Worm (Caenorhabditis elegans) whole organism, L4 larva: ENCODE results near the gene Y62H9A.11.

Experiments
- D1046.2 ChIP-seq: fragments of 200-800 bp; sonication (Bioruptor generic); IDR thresholded peaks from 2 replicates; pipeline ENCODE4 v1.3.6; 2022; ENCODE audit warnings: missing genetic modification characterization, missing compliant biosample characterization
- F10B5.3 ChIP-seq: sonication (generic microtip); optimal IDR thresholded peaks from 2 replicates; lab custom pipeline; 2016; ENCODE audit warnings: mild to moderate bottlenecking, missing genetic modification characterization, missing compliant biosample characterization
- F44E2.7 ChIP-seq: fragments of 200-800 bp; sonication (Bioruptor generic); IDR thresholded peaks from 2 replicates; pipeline ENCODE4 v2.1.2; 2022; ENCODE audit warnings: missing genetic modification characterization, missing compliant biosample characterization
- F49E8.2 ChIP-seq: sonication (generic microtip); optimal IDR thresholded peaks from 2 replicates; lab custom pipeline; 2016; ENCODE audit warnings: missing compliant biosample characterization, mild to moderate bottlenecking, missing genetic modification characterization, borderline replicate concordance
- R02D3.7 ChIP-seq: fragments of 150-350 bp; sonication (generic microtip); optimal IDR thresholded peaks from 3 replicates; lab custom pipeline; 2014; ENCODE audit warnings: missing biosample characterization, missing genetic modification characterization
- Y105C5A.15 ChIP-seq: fragments of 200-800 bp; sonication (Bioruptor generic); IDR thresholded peaks from 2 replicates; pipeline ENCODE4 v1.3.6; 2022; ENCODE audit warnings: missing genetic modification characterization, missing compliant biosample characterization
- Y75B8A.6 ChIP-seq: fragments of 200-800 bp; sonication (Bioruptor generic); IDR thresholded peaks from 2 replicates; pipeline ENCODE4 v1.3.6; 2022; ENCODE audit warnings: missing genetic modification reagents, missing genetic modification characterization, missing compliant biosample characterization
- aha-1 ChIP-seq: fragments of 150-350 bp; peaks from one replicate; lab custom pipeline; 2014; ENCODE audit warnings: missing biosample characterization, missing genetic modification characterization
- aly-2 ChIP-seq: sonication (generic microtip); optimal IDR thresholded peaks from 2 replicates; lab custom pipeline; 2018; ENCODE audit warnings: missing biosample characterization, missing genetic modification characterization
- attf-4 ChIP-seq: sonication (generic microtip); optimal IDR thresholded peaks from 3 replicates; lab custom pipeline; 2017; ENCODE audit warnings: missing biosample characterization, missing genetic modification characterization
- ceh-20 ChIP-seq: fragments of 200-800 bp; sonication (Bioruptor generic); IDR thresholded peaks from 2 replicates; pipeline ENCODE4 v1.3.6; 2022; ENCODE audit warnings: missing genetic modification reagents, missing genetic modification characterization, missing compliant biosample characterization
- ceh-28 ChIP-seq: fragments of 150-350 bp; optimal IDR thresholded peaks from 2 replicates; lab custom pipeline; 2014; ENCODE audit warnings: missing biosample characterization, missing genetic modification reagents, missing genetic modification characterization
- ceh-32 ChIP-seq: sonication (generic microtip); optimal IDR thresholded peaks from 2 replicates; lab custom pipeline; 2016; ENCODE audit warnings: mild to moderate bottlenecking, missing genetic modification characterization, missing compliant biosample characterization; ENCODE audit not compliant: poor library complexity
- ceh-62 ChIP-seq: sonication (generic microtip); optimal IDR thresholded peaks from 2 replicates; lab custom pipeline; 2017; ENCODE audit warnings: missing biosample characterization, missing genetic modification characterization
- ces-1 ChIP-seq: fragments of 150-350 bp; sonication (generic microtip); optimal IDR thresholded peaks from 4 replicates; lab custom pipeline; 2014; ENCODE audit warnings: missing biosample characterization, missing genetic modification reagents, missing genetic modification characterization
- ctbp-1 ChIP-seq: fragments of 200-800 bp; sonication (Bioruptor generic); IDR thresholded peaks from 2 replicates; pipeline ENCODE4 v1.3.6; 2022; ENCODE audit warnings: missing genetic modification reagents, missing genetic modification characterization, missing compliant biosample characterization
- dmd-6 ChIP-seq: fragments of 200-800 bp; sonication (Bioruptor generic); IDR thresholded peaks from 2 replicates; pipeline ENCODE4 v1.3.6; 2022; ENCODE audit warnings: missing genetic modification reagents, missing genetic modification characterization, missing compliant biosample characterization
- dmd-8 ChIP-seq: fragments of 200-800 bp; sonication (Bioruptor generic); IDR thresholded peaks from 2 replicates; pipeline ENCODE4 v1.3.6; 2022; ENCODE audit warnings: missing genetic modification characterization, missing compliant biosample characterization
- dpl-1 ChIP-seq: fragments of 150-350 bp; optimal IDR thresholded peaks from 2 replicates; lab custom pipeline; 2014; ENCODE audit warnings: missing biosample characterization, missing genetic modification reagents, missing genetic modification characterization
- duxl-1 ChIP-seq: sonication (generic microtip); optimal IDR thresholded peaks from 2 replicates; lab custom pipeline; 2016; ENCODE audit warnings: mild to moderate bottlenecking, missing genetic modification characterization, moderate library complexity, missing compliant biosample characterization; ENCODE audit not compliant: poor library complexity
- egl-27 ChIP-seq: sonication (generic microtip); optimal IDR thresholded peaks from 3 replicates; lab custom pipeline; 2017; ENCODE audit warnings: missing biosample characterization, missing genetic modification reagents, missing genetic modification characterization
- hlh-30 ChIP-seq: sonication (generic microtip); optimal IDR thresholded peaks from 2 replicates; lab custom pipeline; 2017; ENCODE audit warnings: antibody characterized with exemption, mild to moderate bottlenecking, missing genetic modification characterization, missing compliant biosample characterization; ENCODE audit not compliant: insufficient read depth
- lim-7 ChIP-seq: fragments of 200-800 bp; sonication (Bioruptor generic); IDR thresholded peaks from 2 replicates; pipeline ENCODE4 v1.3.6; 2022; ENCODE audit warnings: missing genetic modification characterization, missing compliant biosample characterization
- lin-1 ChIP-seq: fragments of 200-800 bp; sonication (Bioruptor generic); IDR thresholded peaks from 2 replicates; pipeline ENCODE4 v1.3.6; 2022; ENCODE audit warnings: missing genetic modification reagents, missing genetic modification characterization, missing compliant biosample characterization
- lin-13 ChIP-seq: fragments of 150-350 bp; optimal IDR thresholded peaks from 2 replicates; lab custom pipeline; 2014; ENCODE audit warnings: missing biosample characterization, missing genetic modification reagents, missing genetic modification characterization
- lin-15B ChIP-seq: fragments of 150-350 bp; sonication (generic microtip); optimal IDR thresholded peaks from 3 replicates; lab custom pipeline; 2014; ENCODE audit warnings: missing biosample characterization, missing genetic modification characterization
- lin-29 ChIP-seq: fragments of 200-800 bp; sonication (Bioruptor generic); IDR thresholded peaks from 2 replicates; pipeline ENCODE4 v1.3.6; 2022; ENCODE audit warnings: missing genetic modification reagents, missing genetic modification characterization, missing compliant biosample characterization
- lin-39 ChIP-seq: fragments of 150-350 bp; optimal IDR thresholded peaks from 2 replicates; lab custom pipeline; 2014; ENCODE audit warnings: missing biosample characterization, missing genetic modification reagents, missing genetic modification characterization
- lsy-2 ChIP-seq, 2 experiments: fragments of 150-350 bp in 1 of 2; sonication (generic microtip) in 1 of 2; optimal IDR thresholded peaks; 2 replicates each; lab custom pipeline; 2014 to 2017; ENCODE audit warnings: missing biosample characterization in 2 of 2, missing genetic modification characterization in 2 of 2
- mdt-29 ChIP-seq: fragments of 200-800 bp; sonication (Bioruptor generic); IDR thresholded peaks from 2 replicates; pipeline ENCODE4 v1.3.6; 2022; ENCODE audit warnings: missing genetic modification reagents, missing genetic modification characterization, missing compliant biosample characterization
- nhr-111 ChIP-seq: fragments of 200-800 bp; sonication (Bioruptor generic); optimal IDR thresholded peaks from 2 replicates; lab custom pipeline; 2018; ENCODE audit warnings: mild to moderate bottlenecking, missing genetic modification characterization, missing compliant biosample characterization
- nhr-237 ChIP-seq: sonication (generic microtip); optimal IDR thresholded peaks from 2 replicates; lab custom pipeline; 2017; ENCODE audit warnings: missing biosample characterization, missing genetic modification characterization
- nhr-28 ChIP-seq: fragments of 150-350 bp; optimal IDR thresholded peaks from 2 replicates; lab custom pipeline; 2014; ENCODE audit warnings: missing biosample characterization, missing genetic modification characterization
- nhr-41 ChIP-seq: fragments of 200-800 bp; sonication (Bioruptor generic); IDR thresholded peaks from 2 replicates; pipeline ENCODE4 v1.3.6; 2022; ENCODE audit warnings: missing genetic modification reagents, missing genetic modification characterization, missing compliant biosample characterization
- nhr-42 ChIP-seq: fragments of 200-800 bp; sonication (Bioruptor generic); IDR thresholded peaks from 2 replicates; pipeline ENCODE4 v1.3.6; 2022; ENCODE audit warnings: missing genetic modification characterization, missing compliant biosample characterization
- nhr-76 ChIP-seq: fragments of 150-350 bp; optimal IDR thresholded peaks from 2 replicates; lab custom pipeline; 2014; ENCODE audit warnings: missing biosample characterization, missing genetic modification characterization
- nhr-77 ChIP-seq: fragments of 150-350 bp; optimal IDR thresholded peaks from 2 replicates; lab custom pipeline; 2014; ENCODE audit warnings: missing biosample characterization, missing genetic modification characterization
- pha-4 ChIP-seq, 2 experiments: fragments of 150-350 bp in 1 of 2; fragments of 200-800 bp in 1 of 2; sonication (Bioruptor generic) in 1 of 2; IDR thresholded peaks in 1 of 2; optimal IDR thresholded peaks in 1 of 2; 2 replicates each; pipeline versions ENCODE4 v1.3.6 to Lab custom; 2014 to 2022; ENCODE audit warnings: missing genetic modification characterization in 2 of 2, missing genetic modification reagents in 2 of 2, missing biosample characterization in 1 of 2, missing compliant biosample characterization in 1 of 2
- php-3 ChIP-seq: fragments of 200-800 bp; sonication (Bioruptor generic); IDR thresholded peaks from 2 replicates; pipeline ENCODE4 v1.3.6; 2022; ENCODE audit warnings: missing genetic modification reagents, missing genetic modification characterization, missing compliant biosample characterization
- pqm-1 ChIP-seq: sonication (generic microtip); optimal IDR thresholded peaks from 2 replicates; lab custom pipeline; 2017; ENCODE audit warnings: missing biosample characterization, missing genetic modification characterization
- saeg-2 ChIP-seq: fragments of 200-800 bp; sonication (Bioruptor generic); IDR thresholded peaks from 2 replicates; pipeline ENCODE4 v1.3.6; 2022; ENCODE audit warnings: missing genetic modification reagents, missing genetic modification characterization, missing compliant biosample characterization
- sdz-12 ChIP-seq: fragments of 200-800 bp; sonication (Bioruptor generic); optimal IDR thresholded peaks from 2 replicates; lab custom pipeline; 2018; ENCODE audit warnings: mild to moderate bottlenecking, missing genetic modification characterization, missing compliant biosample characterization
- snpc-4 ChIP-seq: fragments of 150-350 bp; optimal IDR thresholded peaks from 2 replicates; lab custom pipeline; 2014; ENCODE audit warnings: missing biosample characterization, missing genetic modification characterization
- spr-1 ChIP-seq: sonication (generic microtip); optimal IDR thresholded peaks from 2 replicates; lab custom pipeline; 2016; ENCODE audit warnings: mild to moderate bottlenecking, missing genetic modification characterization, missing compliant biosample characterization
- tag-97 ChIP-seq: fragments of 200-800 bp; sonication (Bioruptor generic); IDR thresholded peaks from 2 replicates; pipeline ENCODE4 v1.3.6; 2022; ENCODE audit warnings: missing genetic modification characterization, missing compliant biosample characterization
- tra-1 ChIP-seq: fragments of 200-800 bp; sonication (Bioruptor generic); IDR thresholded peaks from 2 replicates; pipeline ENCODE4 v1.3.6; 2022; ENCODE audit warnings: missing genetic modification reagents, missing genetic modification characterization, missing compliant biosample characterization
- unc-62 ChIP-seq, 3 experiments: fragments of 150-350 bp in 1 of 3; sonication (generic microtip); optimal IDR thresholded peaks in 2 of 3; peaks in 1 of 3; 1 replicate in 1 of 3; 2 replicates in 2 of 3; lab custom pipeline; 2014 to 2017; ENCODE audit warnings: missing biosample characterization in 3 of 3, missing genetic modification characterization in 3 of 3, missing genetic modification reagents in 3 of 3, missing genotype in 1 of 3
- zip-11 ChIP-seq: fragments of 200-800 bp; sonication (Bioruptor generic); IDR thresholded peaks from 2 replicates; pipeline ENCODE4 v1.3.6; 2022; ENCODE audit warnings: missing genetic modification characterization, missing compliant biosample characterization
- zip-2 ChIP-seq: fragments of 150-350 bp; optimal IDR thresholded peaks from 2 replicates; lab custom pipeline; 2014; ENCODE audit warnings: missing biosample characterization, missing genetic modification characterization

The Y62H9A.11 gene

ce11 chrX:11937343-11937935, 30.3 kb upstream of the Y62H9A.11 start (continued):
- TF ChIP-seq zip-11, result no peak
- TF ChIP-seq F49E8.2 (tag; lab: Kevin White, UChicago), result peak; percentile 40
- peak; percentile 94 for TF ChIP-seq hlh-30 (tag; lab: Kevin White, UChicago)
- peak; percentile 89 for TF ChIP-seq Y75B8A.6 (GFP tag; lab: Robert Waterston, UW)
- TF ChIP-seq aly-2 (tag; lab: Kevin White, UChicago), result no peak
- TF ChIP-seq snpc-4, result peak; percentile 53
- peak; percentile 72 for TF ChIP-seq dmd-8
- peak; percentile 89 for TF ChIP-seq lin-29 (GFP tag; lab: Robert Waterston, UW)
- peak; percentile 74 for TF ChIP-seq attf-4 (tag; lab: Kevin White, UChicago)
- peak; percentile 95 for TF ChIP-seq ces-1
- TF ChIP-seq aha-1 (tag; lab: Kevin White, UChicago), result peak; percentile 100
- TF ChIP-seq nhr-28 (tag; lab: Kevin White, UChicago), result peak; percentile 95
- peak; percentile 95 for TF ChIP-seq mdt-29 (GFP tag; lab: Robert Waterston, UW)
- peak; percentile 91 for TF ChIP-seq sdz-12 (GFP tag; lab: Kevin White, UChicago)
- TF ChIP-seq Y105C5A.15 (GFP tag; lab: Robert Waterston, UW), result peak; percentile 75
- peak; percentile 96 to 97 for TF ChIP-seq lsy-2 (tag; optimal IDR thresholded peaks at IDR 0.05; lab: Kevin White, UChicago)
- peak; percentile 98 for TF ChIP-seq zip-2
- peak; percentile 96 for TF ChIP-seq F10B5.3 (tag; lab: Kevin White, UChicago)
- no peak for TF ChIP-seq tag-97 (GFP tag; lab: Robert Waterston, UW)
- peak; percentile 99 for TF ChIP-seq ceh-28
- TF ChIP-seq, all 104 proteins: peak for 90

ce11 chrX:11934933-11935332, 27.8 kb upstream of the Y62H9A.11 start:
- peak; percentile 86 for TF ChIP-seq nhr-42 (GFP tag; lab: Robert Waterston, UW)
- TF ChIP-seq ctbp-1 (GFP tag; lab: Robert Waterston, UW), result peak; percentile 74
- TF ChIP-seq lin-15B, result no peak
- TF ChIP-seq dmd-6 (GFP tag; lab: Robert Waterston, UW), result peak; percentile 66; the same call in 1 of the 2 replicates
- peak; percentile 72; the same call in 1 of the 2 replicates for TF ChIP-seq tra-1 (GFP tag; lab: Robert Waterston, UW)
- no peak for TF ChIP-seq saeg-2
- no peak for TF ChIP-seq egl-27 (tag; lab: Kevin White, UChicago)
- no peak for TF ChIP-seq R02D3.7 (tag; lab: Kevin White, UChicago)
- TF ChIP-seq Y105C5A.15 (GFP tag; lab: Robert Waterston, UW), result peak; percentile 51; the same call in 1 of the 2 replicates
- TF ChIP-seq D1046.2 (GFP tag; lab: Robert Waterston, UW), result peak; percentile 58; the same call in 1 of the 2 replicates
- TF ChIP-seq pha-4 (GFP tag; IDR thresholded peaks at IDR 0.05; lab: Robert Waterston, UW), result peak; percentile 87
- no peak for TF ChIP-seq pha-4 (tag; optimal IDR thresholded peaks at IDR 0.05; lab: Kevin White, UChicago)
- no peak for TF ChIP-seq ceh-32
- TF ChIP-seq nhr-237, result no peak
- TF ChIP-seq pqm-1 (tag; lab: Kevin White, UChicago), result no peak
- peak; percentile 59; the same call in 1 of the 2 replicates for TF ChIP-seq lin-1 (GFP tag; lab: Robert Waterston, UW)
- TF ChIP-seq nhr-41 (GFP tag; lab: Robert Waterston, UW), result 0 out of 2 replicates have a peak, but pooled peaks have one; percentile 33
- TF ChIP-seq php-3 (GFP tag; lab: Robert Waterston, UW), result peak; percentile 63; the same call in 1 of the 2 replicates
- TF ChIP-seq nhr-76 (tag; lab: Kevin White, UChicago), result no peak
- TF ChIP-seq dpl-1 (GFP tag; lab: Kevin White, UChicago), result no peak
- no peak for TF ChIP-seq ceh-62 (tag; lab: Kevin White, UChicago)
- TF ChIP-seq lin-13, result peak; percentile 27
- no peak for TF ChIP-seq unc-62 (GFP tag; optimal IDR thresholded peaks at IDR 0.05 in 1 of 2; lab: Kevin White, UChicago)
- TF ChIP-seq unc-62 (tag; optimal IDR thresholded peaks at IDR 0.05; lab: Kevin White, UChicago), result no peak
- TF ChIP-seq lim-7 (GFP tag; lab: Robert Waterston, UW), result peak; percentile 85
- TF ChIP-seq duxl-1, result peak; percentile 78
- peak; percentile 58 for TF ChIP-seq nhr-77 (tag; lab: Kevin White, UChicago)
- TF ChIP-seq ceh-20 (GFP tag; lab: Robert Waterston, UW), result peak; percentile 73
- TF ChIP-seq F44E2.7, result peak; percentile 63; the same call in 1 of the 2 replicates
- no peak for TF ChIP-seq nhr-111 (GFP tag; lab: Kevin White, UChicago)
- peak; percentile 62 for TF ChIP-seq spr-1 (tag; lab: Kevin White, UChicago)
- TF ChIP-seq lin-39 (tag; lab: Kevin White, UChicago), result no peak
- no peak; the same call in 1 of the 2 replicates for TF ChIP-seq mdt-29 (GFP tag; lab: Robert Waterston, UW)
